Fruit fly (Drosophila melanogaster) whole organism, embryonic: ENCODE results near the gene PsGEF.
A peak's percentile ranks its signal among the peaks of the same experiment; 100 is the strongest.

Source experiments
- ATbp ChIP-seq: fragments of 200-800 bp; sonication (Bioruptor generic); optimal IDR thresholded peaks from 2 replicates; lab custom pipeline; 2017; ENCODE audit warnings: missing biosample characterization, mild to moderate bottlenecking, missing genetic modification characterization, missing genetic modification reagents
- Blimp-1 ChIP-seq: fragments of 200-800 bp; sonication (Bioruptor generic); optimal IDR thresholded peaks from 3 replicates; lab custom pipeline; 2018; ENCODE audit warnings: missing biosample characterization, missing genetic modification characterization, mild to moderate bottlenecking, moderate library complexity, missing genetic modification reagents
- CG13123 ChIP-seq: fragments of 200-800 bp; sonication (Bioruptor generic); optimal IDR thresholded peaks from 2 replicates; lab custom pipeline; 2016; ENCODE audit warnings: missing biosample characterization, missing genetic modification characterization
- CG14050 ChIP-seq: fragments of 200-800 bp; sonication (Bioruptor generic); IDR thresholded peaks from 3 replicates; pipeline ENCODE4 v1.3.6; 2022; ENCODE audit warnings: missing biosample characterization, missing genetic modification characterization
- CG15479 ChIP-seq: fragments of 200-800 bp; sonication (Bioruptor generic); optimal IDR thresholded peaks from 3 replicates; lab custom pipeline; 2019; ENCODE audit warnings: missing biosample characterization, mild to moderate bottlenecking, missing genetic modification characterization, moderate library complexity
- CG16813 ChIP-seq: fragments of 200-800 bp; sonication (Bioruptor generic); IDR thresholded peaks from 3 replicates; pipeline ENCODE4 v1.3.6; 2022; ENCODE audit warnings: missing biosample characterization, missing genetic modification characterization; ENCODE audit not compliant: partially characterized antibody
- CG1792 ChIP-seq: fragments of 200-800 bp; sonication (Bioruptor generic); optimal IDR thresholded peaks from 2 replicates; lab custom pipeline; 2016; ENCODE audit warnings: missing biosample characterization, missing genetic modification characterization
- CG1832 ChIP-seq: fragments of 200-800 bp; sonication (Bioruptor generic); optimal IDR thresholded peaks from 2 replicates; lab custom pipeline; 2017; ENCODE audit warnings: missing biosample characterization, mild to moderate bottlenecking, missing genetic modification characterization, inconsistent platforms
- CG2678 ChIP-seq: fragments of 200-800 bp; sonication (Bioruptor generic); optimal IDR thresholded peaks from 3 replicates; lab custom pipeline; 2019; ENCODE audit warnings: missing biosample characterization, mild to moderate bottlenecking, missing genetic modification characterization, moderate library complexity
- CG2875 ChIP-seq: fragments of 200-800 bp; sonication (Bioruptor generic); optimal IDR thresholded peaks from 2 replicates; lab custom pipeline; 2017; ENCODE audit warnings: missing biosample characterization, mild to moderate bottlenecking, missing genetic modification characterization, missing genetic modification reagents
- CG7271 ChIP-seq: fragments of 200-800 bp; sonication (Bioruptor generic); optimal IDR thresholded peaks from 2 replicates; lab custom pipeline; 2018; ENCODE audit warnings: missing biosample characterization, mild to moderate bottlenecking, missing genetic modification characterization, moderate library complexity
- CG7786 ChIP-seq: fragments of 200-800 bp; sonication (Bioruptor generic); optimal IDR thresholded peaks from 2 replicates; lab custom pipeline; 2016; ENCODE audit warnings: missing biosample characterization, missing genetic modification characterization
- Deaf1 ChIP-seq: fragments of 200-800 bp; optimal IDR thresholded peaks from 3 replicates; lab custom pipeline; 2019; ENCODE audit warnings: missing biosample characterization, mild to moderate bottlenecking, missing genetic modification characterization, moderate library complexity
- Drgx ChIP-seq: fragments of 200-800 bp; sonication (Bioruptor generic); IDR thresholded peaks from 2 replicates; pipeline ENCODE4 v1.3.6; 2022; ENCODE audit warnings: missing biosample characterization, missing genetic modification characterization
- E2f2 ChIP-seq: fragments of 200-800 bp; sonication (Bioruptor generic); IDR thresholded peaks from 2 replicates; pipeline ENCODE4 v1.3.6; 2022; ENCODE audit warnings: missing biosample characterization, missing genetic modification characterization
- Ets97D ChIP-seq: fragments of 200-800 bp; sonication (Bioruptor generic); optimal IDR thresholded peaks from 3 replicates; lab custom pipeline; 2016; ENCODE audit warnings: missing biosample characterization, missing genetic modification characterization
- Fer1 ChIP-seq: fragments of 200-800 bp; sonication (Bioruptor generic); optimal IDR thresholded peaks from 2 replicates; lab custom pipeline; 2017; ENCODE audit warnings: missing biosample characterization, mild to moderate bottlenecking, missing genetic modification characterization
- Hsf ChIP-seq: fragments of 200-800 bp; sonication (Bioruptor generic); optimal IDR thresholded peaks from 3 replicates; lab custom pipeline; 2016; ENCODE audit warnings: missing biosample characterization, missing genetic modification characterization
- Oaz ChIP-seq: fragments of 200-800 bp; sonication (Bioruptor generic); IDR thresholded peaks from 2 replicates; pipeline ENCODE4 v1.3.6; 2022; ENCODE audit warnings: missing biosample characterization, missing genetic modification characterization
- Sry-β ChIP-seq: fragments of 200-800 bp; sonication (Bioruptor generic); optimal IDR thresholded peaks from 2 replicates; lab custom pipeline; 2018; ENCODE audit warnings: missing biosample characterization, mild to moderate bottlenecking, missing genetic modification characterization, moderate library complexity
- Trl ChIP-seq, 3 experiments: fragments of >200 bp in 2 of 3; fragments of 200-800 bp in 1 of 3; sonication (Bioruptor generic) in 1 of 3; optimal IDR thresholded peaks; 2 replicates in 1 of 3; 3 replicates in 2 of 3; lab custom pipeline; 2016 to 2017; ENCODE audit warnings: missing biosample characterization in 1 of 3, missing genetic modification characterization in 1 of 3
- bsh ChIP-seq, 2 experiments: fragments of 200-800 bp; sonication (Bioruptor generic); optimal IDR thresholded peaks; 2 replicates each; lab custom pipeline; 2017 to 2018; ENCODE audit warnings: mild to moderate bottlenecking in 2 of 2, missing biosample characterization in 2 of 2, missing genetic modification characterization in 2 of 2, moderate library complexity in 1 of 2
- cad ChIP-seq: fragments of >200 bp; optimal IDR thresholded peaks from 2 replicates; lab custom pipeline; 2017; ENCODE audit warnings: missing biosample characterization, missing genetic modification characterization
- crol ChIP-seq: fragments of 200-800 bp; sonication (Bioruptor generic); IDR thresholded peaks from 2 replicates; pipeline ENCODE4 v1.3.6; 2022; ENCODE audit warnings: missing biosample characterization, missing genetic modification characterization
- dati ChIP-seq: fragments of 200-800 bp; sonication (Bioruptor generic); IDR thresholded peaks from 2 replicates; pipeline ENCODE4 v1.3.6; 2022; ENCODE audit warnings: missing biosample characterization, missing genetic modification characterization
- dpn ChIP-seq, 2 experiments: fragments of 200-800 bp; sonication (Bioruptor generic); optimal IDR thresholded peaks; 3 replicates each; lab custom pipeline; 2016; ENCODE audit warnings: missing biosample characterization in 2 of 2, missing genetic modification characterization in 2 of 2
- gce ChIP-seq: fragments of 200-800 bp; sonication (Bioruptor generic); IDR thresholded peaks from 3 replicates; pipeline ENCODE4 v1.3.6; 2022; ENCODE audit warnings: missing biosample characterization, missing genetic modification characterization
- gsb-n ChIP-seq: fragments of 200-800 bp; sonication (Bioruptor generic); optimal IDR thresholded peaks from 3 replicates; lab custom pipeline; 2018; ENCODE audit warnings: missing biosample characterization, mild to moderate bottlenecking, missing genetic modification characterization
- hb ChIP-seq: fragments of 200-800 bp; sonication (Bioruptor generic); IDR thresholded peaks from 3 replicates; pipeline ENCODE4 v1.3.6; 2022; ENCODE audit warnings: missing biosample characterization, missing genetic modification characterization; ENCODE audit not compliant: partially characterized antibody
- pan ChIP-seq, 4 experiments: fragments of >200 bp in 3 of 4; fragments of 200-800 bp in 1 of 4; sonication (Bioruptor generic) in 1 of 4; optimal IDR thresholded peaks in 3 of 4; IDR thresholded peaks in 1 of 4; 2 replicates each; pipeline versions ENCODE4 v1.3.6 to Lab custom; 2017 to 2022; ENCODE audit warnings: missing biosample characterization in 2 of 4, missing genetic modification characterization in 2 of 4, mixed read lengths in 1 of 4
- pros ChIP-seq: fragments of 200-800 bp; sonication (Bioruptor generic); optimal IDR thresholded peaks from 3 replicates; lab custom pipeline; 2019; ENCODE audit warnings: missing biosample characterization, mild to moderate bottlenecking, missing genetic modification characterization, moderate library complexity
- ro ChIP-seq: fragments of 200-800 bp; sonication (Bioruptor generic); IDR thresholded peaks from 2 replicates; pipeline ENCODE4 v1.3.6; 2022; ENCODE audit warnings: missing biosample characterization, missing genetic modification characterization
- schlank ChIP-seq: fragments of 200-800 bp; sonication (Bioruptor generic); optimal IDR thresholded peaks from 2 replicates; lab custom pipeline; 2018; ENCODE audit warnings: missing biosample characterization, mild to moderate bottlenecking, missing genetic modification characterization
- sens ChIP-seq: fragments of 200-800 bp; sonication (Bioruptor generic); peaks from one replicate; lab custom pipeline; 2016; ENCODE audit warnings: missing biosample characterization, missing genetic modification characterization
- sens-2 ChIP-seq: fragments of 200-800 bp; sonication (Bioruptor generic); IDR thresholded peaks from 2 replicates; pipeline ENCODE4 v1.3.6; 2022; ENCODE audit warnings: missing biosample characterization, missing genetic modification characterization
- so ChIP-seq: fragments of 200-800 bp; sonication (Bioruptor generic); IDR thresholded peaks from 3 replicates; pipeline ENCODE4 v1.3.6; 2022; ENCODE audit warnings: missing biosample characterization, missing genetic modification characterization
- sr ChIP-seq: fragments of 200-800 bp; sonication (Bioruptor generic); IDR thresholded peaks from 3 replicates; pipeline ENCODE4 v1.3.6; 2022; ENCODE audit warnings: missing biosample characterization, missing genetic modification characterization
- tx ChIP-seq: fragments of 200-800 bp; sonication (Bioruptor generic); optimal IDR thresholded peaks from 2 replicates; lab custom pipeline; 2016; ENCODE audit warnings: missing biosample characterization, missing genetic modification characterization
- unpg ChIP-seq: fragments of 200-800 bp; sonication (Bioruptor generic); optimal IDR thresholded peaks from 3 replicates; lab custom pipeline; 2018; ENCODE audit warnings: missing biosample characterization, mild to moderate bottlenecking, missing genetic modification characterization, moderate library complexity
- wek ChIP-seq: fragments of 200-800 bp; sonication (Bioruptor generic); optimal IDR thresholded peaks from 3 replicates; lab custom pipeline; 2018; ENCODE audit warnings: missing biosample characterization, mild to moderate bottlenecking, missing genetic modification characterization, moderate library complexity

Gene PsGEF

dm6 chrX:2340009-2340733 lies 47.3 kb downstream of the PsGEF start (continued):
- peak; percentile 39 for TF ChIP-seq Deaf1 (tag; lab: Kevin White, UChicago)

dm6 chrX:2337184-2337583 lies 50.3 kb downstream of the PsGEF start:
- TF ChIP-seq pan (optimal IDR thresholded peaks at IDR 0.05; lab: Kevin White, UChicago) = no peak
- TF ChIP-seq pan (GFP tag; optimal IDR thresholded peaks at IDR 0.05 in 1 of 2, IDR thresholded peaks at IDR 0.05 in 1 of 2) = no peak
- 0 out of 3 replicates have a peak, but pooled peaks have one; percentile 8 for TF ChIP-seq sr (GFP tag; lab: Robert Waterston, UW)

- TF ChIP-seq Trl (optimal IDR thresholded peaks at IDR 0.05; lab: Kevin White, UChicago) (peak in 1 of 2 experiments; percentile 39), Trl (GFP tag; optimal IDR thresholded peaks at IDR 0.05; lab: Kevin White, UChicago) (no peak), CG16813 (no peak), ATbp (GFP tag; lab: Kevin White, UChicago) (no peak), wek (GFP tag; lab: Kevin White, UChicago) (no peak), CG7786 (GFP tag; lab: Kevin White, UChicago) (no peak), Fer1 (no peak), crol (peak; percentile 74), CG7271 (tag; lab: Kevin White, UChicago) (no peak), unpg (GFP tag; lab: Kevin White, UChicago) (no peak), CG1792 (GFP tag; lab: Kevin White, UChicago) (no peak), dati (GFP tag; lab: Robert Waterston, UW) (no peak), Ets97D (GFP tag; lab: Kevin White, UChicago) (no peak), schlank (tag; lab: Kevin White, UChicago) (no peak), gsb-n (tag; lab: Kevin White, UChicago) (no peak), ro (no peak), sens-2 (GFP tag; lab: Robert Waterston, UW) (no peak), Drgx (GFP tag; lab: Robert Waterston, UW) (0 out of 2 replicates have a peak, but pooled peaks have one; percentile 25), CG2875 (GFP tag; lab: Kevin White, UChicago) (no peak), hb (no peak), gce (GFP tag; lab: Robert Waterston, UW) (no peak), Hsf (no peak), pros (GFP tag; lab: Kevin White, UChicago) (no peak), so (GFP tag; lab: Robert Waterston, UW) (no peak), CG15479 (no peak), E2f2 (GFP tag; lab: Robert Waterston, UW) (no peak), CG13123 (GFP tag; lab: Kevin White, UChicago) (no peak), Oaz (GFP tag; lab: Robert Waterston, UW) (no peak), Sry-β (GFP tag; lab: Kevin White, UChicago) (no peak), cad (GFP tag; lab: Kevin White, UChicago) (no peak), bsh (GFP tag; optimal IDR thresholded peaks at IDR 0.05; lab: Kevin White, UChicago) (peak in 1 of 2 experiments; percentile 25), tx (GFP tag; lab: Kevin White, UChicago) (no peak), CG2678 (tag; lab: Kevin White, UChicago) (no peak), CG1832 (peak; percentile 60), sens (GFP tag; lab: Kevin White, UChicago) (peak; percentile 77), CG14050 (GFP tag; lab: Robert Waterston, UW) (no peak), dpn (GFP tag; optimal IDR thresholded peaks at IDR 0.05; lab: Kevin White, UChicago) (no peak), Blimp-1 (GFP tag; lab: Kevin White, UChicago) (no peak)
Measured at dm6 chrX:2336428-2336827, 51.0 kb downstream of the PsGEF start.
